Worm (Caenorhabditis elegans): Measurements from ENCODE around the gene jmjd-5.

Gene jmjd-5

DNA sequence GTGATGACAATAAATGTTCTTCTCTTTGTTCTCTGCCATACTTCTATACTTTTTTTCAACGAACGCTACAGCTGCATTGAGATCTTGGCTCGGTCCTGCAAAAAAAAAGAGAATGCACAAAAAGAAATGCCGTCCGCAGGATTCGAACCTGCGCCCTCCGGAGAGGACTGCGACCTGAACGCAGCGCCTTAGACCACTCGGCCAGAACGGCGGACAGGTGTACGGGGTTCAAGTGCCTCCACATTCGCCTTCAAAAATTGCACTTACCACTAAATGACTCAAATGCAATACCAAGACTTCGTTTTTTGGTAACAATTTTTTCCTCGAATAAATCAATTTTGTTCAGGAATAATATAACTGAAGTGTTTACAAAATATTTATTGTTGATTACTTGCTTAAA is 47.4 kb downstream of the jmjd-5 start (continued):
- TF ChIP-seq mes-4 (tag; optimal IDR thresholded peaks at IDR 0.05) (no peak), B0336.3 (GFP tag; IDR thresholded peaks at IDR 0.05) (no peak), chd-7 (tag; optimal IDR thresholded peaks at IDR 0.05) (peak; percentile 53), F49E8.2 (tag; optimal IDR thresholded peaks at IDR 0.05; ENCODE audit: insufficient read depth) (no peak), D2030.7 (GFP tag; IDR thresholded peaks at IDR 0.05) (peak; percentile 15; the same call in 1 of the 2 replicates), ztf-25 (GFP tag; IDR thresholded peaks at IDR 0.05) (no peak), Y95B8A.8 (GFP tag; IDR thresholded peaks at IDR 0.05) (no peak), ceh-100 (GFP tag; IDR thresholded peaks at IDR 0.05) (no peak), C17E4.6 (GFP tag; IDR thresholded peaks at IDR 0.05) (no peak), ceh-91 (GFP tag; IDR thresholded peaks at IDR 0.05) (no peak), snpc-1.1 (tag; optimal IDR thresholded peaks at IDR 0.05; ENCODE audit: insufficient read depth) (peak; percentile 92), F33H1.4 (GFP tag; IDR thresholded peaks at IDR 0.05) (no peak), tbp1 (GFP tag; optimal IDR thresholded peaks at IDR 0.05) (peak; percentile 93), nhr-120 (GFP tag; IDR thresholded peaks at IDR 0.05) (no peak), attf-5 (GFP tag; optimal IDR thresholded peaks at IDR 0.05) (peak; percentile 18)

DNA sequence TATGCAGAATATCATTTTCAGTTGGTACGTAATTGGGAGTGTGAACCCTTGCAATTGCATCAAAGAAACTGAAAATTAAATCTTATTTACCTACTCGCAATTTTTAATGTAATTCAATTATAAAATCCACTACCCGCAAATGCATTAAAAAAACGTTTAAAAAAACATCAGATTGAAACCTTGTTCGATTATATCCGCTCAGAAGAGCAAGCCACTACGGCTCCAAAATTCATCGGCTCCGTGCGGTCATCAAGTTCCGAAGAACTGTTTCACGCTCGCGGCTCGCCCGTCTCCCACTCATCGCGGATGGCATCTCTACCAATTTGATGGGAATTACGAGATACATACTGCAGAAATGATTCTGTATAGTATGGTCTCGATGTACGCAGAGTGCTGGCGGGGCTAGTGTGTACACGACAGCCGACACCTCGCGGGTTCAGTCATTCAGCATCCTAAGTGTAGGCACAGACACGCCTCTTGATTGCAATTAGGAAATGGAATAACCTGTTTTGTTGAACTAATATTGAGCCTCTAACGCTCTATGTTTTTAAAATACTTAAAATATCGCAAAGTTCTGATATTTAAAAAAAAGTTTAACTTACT is 48.1 kb downstream of the jmjd-5 start:
- TF ChIP-seq xnd-1 (tag; optimal IDR thresholded peaks at IDR 0.05) (peak; percentile 12), mes-4 (tag; optimal IDR thresholded peaks at IDR 0.05) (peak; percentile 22), lin-26 (GFP tag; IDR thresholded peaks at IDR 0.05) (peak; percentile 98), lsl-1 (GFP tag; optimal IDR thresholded peaks at IDR 0.05) (peak; percentile 64), dox-1 (GFP tag; IDR thresholded peaks at IDR 0.05) (peak; percentile 92), snpc-1.3 (tag; optimal IDR thresholded peaks at IDR 0.05; ENCODE audit: insufficient read depth) (peak; percentile 87), ceh-100 (GFP tag; IDR thresholded peaks at IDR 0.05) (peak; percentile 44; the same call in 1 of the 2 replicates), nfya-2 (GFP tag; IDR thresholded peaks at IDR 0.05) (0 out of 2 replicates have a peak, but pooled peaks have one; percentile 53), ekl-4 (GFP tag; IDR thresholded peaks at IDR 0.05) (peak; percentile 85; the same call in 1 of the 2 replicates), die-1 (tag; optimal IDR thresholded peaks at IDR 0.05) (peak; percentile 21), Y53G8AR.9 (GFP tag; conservative IDR thresholded peaks at IDR 0.05) (0 out of 2 replicates have a peak, but pooled peaks have one; percentile 81), F33H1.4 (GFP tag; IDR thresholded peaks at IDR 0.05) (peak; percentile 43), egl-44 (GFP tag; IDR thresholded peaks at IDR 0.05) (0 out of 2 replicates have a peak, but pooled peaks have one; percentile 38), rcor-1 (GFP tag; IDR thresholded peaks at IDR 0.05) (peak; percentile 91), hmg-1.2 (GFP tag; IDR thresholded peaks at IDR 0.05) (peak; percentile 88), repo-1 (tag; optimal IDR thresholded peaks at IDR 0.05) (peak; percentile 8), pbrm-1 (GFP tag; IDR thresholded peaks at IDR 0.05) (peak; percentile 96), hsf-1 (GFP tag; IDR thresholded peaks at IDR 0.05) (0 out of 2 replicates have a peak, but pooled peaks have one; percentile 46), Y95B8A.8 (GFP tag; IDR thresholded peaks at IDR 0.05) (0 out of 2 replicates have a peak, but pooled peaks have one; percentile 44), tlf-1 (GFP tag; optimal IDR thresholded peaks at IDR 0.05) (peak; percentile 6), him-1 (tag; optimal IDR thresholded peaks at IDR 0.05) (peak; percentile 81), Y53F4B.3 (GFP tag; IDR thresholded peaks at IDR 0.05) (0 out of 2 replicates have a peak, but pooled peaks have one; percentile 21), mcd-1 (GFP tag; IDR thresholded peaks at IDR 0.05) (peak; percentile 65), hrde-1 (tag; optimal IDR thresholded peaks at IDR 0.05; ENCODE audit: borderline replicate concordance) (peak; percentile 67), ztf-18 (tag; optimal IDR thresholded peaks at IDR 0.05) (peak; percentile 16), snpc-4 (GFP tag; optimal IDR thresholded peaks at IDR 0.05) (peak; percentile 95), snpc-4 (tag; optimal IDR thresholded peaks at IDR 0.05) (peak; percentile 94 to 99 (median 98)), lin-54 (GFP tag; optimal IDR thresholded peaks at IDR 0.05) (peak; percentile 56), snpc-3.4 (tag; optimal IDR thresholded peaks at IDR 0.05) (peak; percentile 94), attf-6 (GFP tag; IDR thresholded peaks at IDR 0.05) (peak; percentile 90), B0261.1 (tag; optimal IDR thresholded peaks at IDR 0.05) (peak; percentile 26), B0336.3 (GFP tag; IDR thresholded peaks at IDR 0.05) (peak; percentile 67; the same call in 1 of the 2 replicates), D2030.7 (GFP tag; IDR thresholded peaks at IDR 0.05) (peak; percentile 93), madf-8 (GFP tag; conservative IDR thresholded peaks at IDR 0.05) (peak; percentile 54; the same call in 1 of the 2 replicates), madf-6 (GFP tag; IDR thresholded peaks at IDR 0.05) (peak; percentile 90)

Measured in whole organism, young adult.